Worm (Caenorhabditis elegans) whole organism, L2 larva: ENCODE results near the gene srd-28.

ENCODE experiments used
- fos-1 ChIP-seq: fragments of 150-350 bp; optimal IDR thresholded peaks from 2 replicates; lab custom pipeline; 2014; ENCODE audit warnings: missing biosample characterization, missing genetic modification characterization
- unc-39 ChIP-seq: fragments of 150-350 bp; optimal IDR thresholded peaks from 2 replicates; lab custom pipeline; 2014; ENCODE audit warnings: missing biosample characterization, missing genetic modification characterization
- unc-55 ChIP-seq: fragments of 150-350 bp; sonication (generic microtip); optimal IDR thresholded peaks from 3 replicates; lab custom pipeline; 2014; ENCODE audit warnings: missing biosample characterization, missing genetic modification reagents, missing genetic modification characterization
- ztf-1 ChIP-seq: fragments of 200-800 bp; sonication (Bioruptor generic); conservative IDR thresholded peaks from 2 replicates; pipeline ENCODE4 v1.3.6; 2022; ENCODE audit warnings: missing genetic modification characterization, missing compliant biosample characterization

DNA sequence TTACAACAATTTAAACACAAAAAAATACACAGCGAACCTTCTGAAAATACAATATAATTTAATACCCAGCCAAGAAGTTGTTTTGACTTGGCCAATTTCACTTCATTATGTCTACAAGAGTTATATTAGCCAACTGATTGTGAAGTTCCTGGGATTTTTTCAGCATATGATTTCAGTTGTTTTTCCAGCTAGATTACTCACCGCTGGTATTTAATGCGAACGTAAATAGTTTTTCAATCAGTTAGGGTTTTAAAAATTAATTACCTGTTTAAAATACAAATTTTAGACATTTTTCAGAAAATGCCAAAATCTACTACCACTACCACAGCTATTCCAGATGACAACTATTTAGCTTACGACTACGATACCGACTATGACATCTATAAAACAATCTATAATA is 24.8 kb upstream of the srd-28 start, which contains the start of gene srw-14:
- TF ChIP-seq fos-1 (no peak), unc-55 (no peak), ztf-1 (no peak), unc-39 (tag; lab: Kevin White, UChicago) (no peak)
